Fruit fly (Drosophila melanogaster): Measurements from ENCODE around the gene ATPsynbetaL.

Gene ATPsynbetaL

dm6 chr3L:16145931-16146538 lies 48.4 kb downstream of the ATPsynbetaL start:
- no peak for TF ChIP-seq Crg-1 (GFP tag; optimal IDR thresholded peaks at IDR 0.05)
- no peak for TF ChIP-seq bab1 (GFP tag; optimal IDR thresholded peaks at IDR 0.05)
- no peak for TF ChIP-seq CG1620 (GFP tag; optimal IDR thresholded peaks at IDR 0.05)
- no peak for TF ChIP-seq pad (GFP tag; optimal IDR thresholded peaks at IDR 0.05)
- no peak for TF ChIP-seq CG11617 (GFP tag; optimal IDR thresholded peaks at IDR 0.05)
- TF ChIP-seq CG7045 (GFP tag; optimal IDR thresholded peaks at IDR 0.05) = no peak
- no peak for TF ChIP-seq Mnt (GFP tag; optimal IDR thresholded peaks at IDR 0.05)
- no peak for TF ChIP-seq CG14711 (tag; optimal IDR thresholded peaks at IDR 0.05)
- no peak for TF ChIP-seq cnc (optimal IDR thresholded peaks at IDR 0.05)
- TF ChIP-seq CG12768 (GFP tag; optimal IDR thresholded peaks at IDR 0.05) = no peak
- no peak for TF ChIP-seq tj (GFP tag; optimal IDR thresholded peaks at IDR 0.05)
- TF ChIP-seq Hr96 (GFP tag; optimal IDR thresholded peaks at IDR 0.05) = no peak
- no peak for TF ChIP-seq CG33017 (tag; optimal IDR thresholded peaks at IDR 0.05)
- TF ChIP-seq toe (GFP tag; optimal IDR thresholded peaks at IDR 0.05) = no peak
- no peak for TF ChIP-seq CG5204 (GFP tag; optimal IDR thresholded peaks at IDR 0.05)
- TF ChIP-seq CG7101 (tag; optimal IDR thresholded peaks at IDR 0.05) = no peak
- TF ChIP-seq kay (GFP tag; ENCODE audit: borderline replicate concordance) = no peak
- no peak for TF ChIP-seq cic (GFP tag; optimal IDR thresholded peaks at IDR 0.05)
- no peak for TF ChIP-seq Clk (GFP tag; optimal IDR thresholded peaks at IDR 0.05)

DNA sequence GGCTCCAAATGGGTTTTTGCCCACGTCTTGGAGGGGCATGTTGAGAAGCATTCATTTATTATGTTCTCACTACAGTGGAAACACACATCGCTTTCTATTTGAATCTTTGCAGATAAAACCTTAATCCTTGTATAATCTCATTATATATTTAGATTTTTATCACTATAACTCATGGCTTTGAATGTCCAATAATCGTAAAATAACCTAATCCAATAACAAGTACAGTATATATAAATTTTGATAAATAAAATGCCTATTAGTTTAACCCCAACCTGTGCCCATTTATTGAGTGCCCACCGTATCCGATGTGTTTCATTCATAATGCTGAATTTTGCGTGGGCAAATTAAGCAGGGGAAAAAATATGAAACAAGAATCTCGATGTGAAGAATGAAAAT lies 48.9 kb downstream of the ATPsynbetaL start:
- no peak for TF ChIP-seq CG7045 (GFP tag; optimal IDR thresholded peaks at IDR 0.05)
- TF ChIP-seq kay (GFP tag; ENCODE audit: borderline replicate concordance) = peak; percentile 66

dm6 chr3L:16147325-16147724 lies 49.7 kb downstream of the ATPsynbetaL start:
- no peak for TF ChIP-seq tj (GFP tag; optimal IDR thresholded peaks at IDR 0.05)
- TF ChIP-seq Mnt (GFP tag; optimal IDR thresholded peaks at IDR 0.05) = no peak
- TF ChIP-seq cnc (optimal IDR thresholded peaks at IDR 0.05) = no peak
- TF ChIP-seq CG1620 (GFP tag; optimal IDR thresholded peaks at IDR 0.05) = no peak
- TF ChIP-seq CG12768 (GFP tag; optimal IDR thresholded peaks at IDR 0.05) = no peak
- TF ChIP-seq kay (GFP tag; ENCODE audit: borderline replicate concordance) = no peak
- no peak for TF ChIP-seq pad (GFP tag; optimal IDR thresholded peaks at IDR 0.05)
- TF ChIP-seq Crg-1 (GFP tag; optimal IDR thresholded peaks at IDR 0.05) = no peak
- no peak for TF ChIP-seq ovo (GFP tag; optimal IDR thresholded peaks at IDR 0.05)

dm6 chr3L:16147819-16148236 lies 50.2 kb downstream of the ATPsynbetaL start:
- TF ChIP-seq CG12768 (GFP tag; optimal IDR thresholded peaks at IDR 0.05) (no peak), tj (GFP tag; optimal IDR thresholded peaks at IDR 0.05) (peak; percentile 43), CG11617 (GFP tag; optimal IDR thresholded peaks at IDR 0.05) (peak; percentile 26), kay (GFP tag; ENCODE audit: borderline replicate concordance) (no peak), ovo (GFP tag; optimal IDR thresholded peaks at IDR 0.05) (no peak), Clk (GFP tag; optimal IDR thresholded peaks at IDR 0.05) (peak; percentile 37), pad (GFP tag; optimal IDR thresholded peaks at IDR 0.05) (peak; percentile 7), CG33017 (tag; optimal IDR thresholded peaks at IDR 0.05) (no peak), CG14711 (tag; optimal IDR thresholded peaks at IDR 0.05) (no peak), cic (GFP tag; optimal IDR thresholded peaks at IDR 0.05) (no peak), CG7045 (GFP tag; optimal IDR thresholded peaks at IDR 0.05) (peak; percentile 37), Hr96 (GFP tag; optimal IDR thresholded peaks at IDR 0.05) (no peak)

Data from whole organism, adult.